Worm (Caenorhabditis elegans) whole organism, early embryonic: ENCODE results near the gene ZK688.4.

Source experiments
- F13C5.2 ChIP-seq: sonication (generic microtip); optimal IDR thresholded peaks from 2 replicates; lab custom pipeline; 2017; ENCODE audit warnings: mild to moderate bottlenecking, missing genetic modification characterization, inconsistent platforms, missing compliant biosample characterization
- ama-1 ChIP-seq: fragments of 150-350 bp; optimal IDR thresholded peaks from 2 replicates; lab custom pipeline; 2014
- ceh-13 ChIP-seq: fragments of 200-800 bp; sonication (Bioruptor generic); optimal IDR thresholded peaks from 2 replicates; lab custom pipeline; 2018; ENCODE audit warnings: mild to moderate bottlenecking, missing genetic modification characterization, missing compliant biosample characterization
- ceh-36 ChIP-seq: sonication (generic microtip); optimal IDR thresholded peaks from 2 replicates; lab custom pipeline; 2016; ENCODE audit warnings: missing genetic modification characterization, inconsistent platforms, missing compliant biosample characterization
- ets-7 ChIP-seq: sonication (generic microtip); optimal IDR thresholded peaks from 2 replicates; lab custom pipeline; 2016; ENCODE audit warnings: missing genotype, missing genetic modification characterization, missing compliant biosample characterization
- flt-1 ChIP-seq: fragments of 200-800 bp; sonication (Bioruptor generic); IDR thresholded peaks from 2 replicates; pipeline ENCODE4 v1.3.6; 2022; ENCODE audit warnings: missing genetic modification characterization, missing compliant biosample characterization
- hmbx-1 ChIP-seq: sonication (generic microtip); optimal IDR thresholded peaks from 2 replicates; lab custom pipeline; 2016; ENCODE audit warnings: mild to moderate bottlenecking, missing genetic modification characterization, missing compliant biosample characterization
- hmg-4 ChIP-seq: fragments of 200-800 bp; sonication (Bioruptor generic); optimal IDR thresholded peaks from 2 replicates; lab custom pipeline; 2018; ENCODE audit warnings: mild to moderate bottlenecking, missing genetic modification characterization, missing compliant biosample characterization
- scrt-1 ChIP-seq: fragments of 200-800 bp; sonication (Bioruptor generic); IDR thresholded peaks from 2 replicates; pipeline ENCODE4 v1.3.6; 2022; ENCODE audit warnings: missing genetic modification characterization, missing compliant biosample characterization
- sea-1 ChIP-seq: fragments of 200-800 bp; sonication (Bioruptor generic); conservative IDR thresholded peaks from 2 replicates; pipeline ENCODE4 v1.3.6; 2022; ENCODE audit warnings: missing genetic modification characterization, missing compliant biosample characterization
- tbx-11 ChIP-seq: fragments of 200-800 bp; sonication (Bioruptor generic); IDR thresholded peaks from 2 replicates; pipeline ENCODE4 v1.3.6; 2022; ENCODE audit warnings: missing genetic modification characterization, missing compliant biosample characterization
- tra-4 ChIP-seq: sonication (generic microtip); optimal IDR thresholded peaks from 2 replicates; lab custom pipeline; 2017; ENCODE audit warnings: missing genetic modification characterization, missing compliant biosample characterization

DNA sequence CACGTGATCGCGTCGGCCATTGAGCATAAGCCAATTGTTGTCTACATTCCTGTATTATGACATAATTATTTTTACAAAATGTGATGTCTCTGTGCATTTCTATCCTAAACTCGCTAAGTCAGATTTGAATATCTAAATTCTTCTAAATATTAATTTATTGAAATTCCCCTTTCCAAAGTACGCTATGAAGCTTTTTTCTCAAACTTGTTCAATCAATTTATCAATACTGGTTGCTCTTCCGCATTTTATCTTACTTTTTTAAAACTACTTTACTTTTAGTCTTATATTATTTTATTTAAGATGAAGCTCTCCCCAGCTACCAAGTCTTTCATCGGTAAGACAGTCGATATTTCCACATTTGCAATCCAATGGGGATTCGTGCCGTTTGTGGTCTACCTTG, 35.5 kb upstream of the ZK688.4 start, which contains the start of gene tomm-7:
- TF ChIP-seq ama-1 (lab: Kevin White, UChicago) (no peak), sea-1 (no peak), ets-7 (tag; lab: Kevin White, UChicago) (no peak), scrt-1 (GFP tag; lab: Robert Waterston, UW) (no peak), flt-1 (GFP tag; lab: Robert Waterston, UW) (no peak), tbx-11 (GFP tag; lab: Robert Waterston, UW) (no peak), tra-4 (no peak), hmg-4 (GFP tag; lab: Kevin White, UChicago) (no peak), ceh-36 (tag; lab: Kevin White, UChicago) (no peak), hmbx-1 (tag; lab: Kevin White, UChicago) (no peak), ceh-13 (no peak), F13C5.2 (tag; lab: Kevin White, UChicago) (no peak)
